Worm (Caenorhabditis elegans): ENCODE results near the gene F59B10.5.

DNA sequence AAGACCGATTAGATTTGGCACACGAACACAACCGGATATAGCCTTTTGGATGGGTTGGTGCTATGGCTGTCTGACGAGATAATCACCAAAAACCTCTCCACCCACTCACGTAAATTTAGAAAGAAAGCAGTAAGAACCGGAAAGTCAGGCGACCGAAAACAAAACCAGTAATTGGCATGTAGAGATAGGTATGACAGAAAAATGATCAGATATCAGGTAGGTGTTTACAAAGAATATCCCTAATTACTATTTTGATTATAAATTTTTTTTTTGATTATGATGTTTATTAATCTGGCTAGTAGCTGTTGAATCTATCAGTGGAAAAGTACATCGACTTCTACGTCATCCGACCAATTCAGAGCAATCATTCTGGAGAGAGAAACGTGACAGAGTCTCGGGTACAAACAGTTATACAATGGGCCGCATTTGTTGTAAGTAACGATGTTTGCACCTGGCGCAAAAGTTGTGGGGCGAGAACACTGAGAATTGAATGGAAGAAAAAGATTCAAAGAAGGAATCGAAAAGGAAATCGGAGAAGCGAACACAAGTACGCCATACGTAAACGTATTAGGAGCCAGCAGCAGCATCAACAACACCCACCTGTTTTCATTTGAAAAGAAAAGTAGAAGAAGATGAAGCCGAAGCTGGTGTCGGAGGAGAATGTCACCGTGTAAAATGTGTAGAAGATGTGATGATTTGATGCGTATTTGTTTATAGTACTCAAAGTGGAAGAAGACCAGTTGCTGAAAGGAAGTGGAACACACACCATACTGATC lies 27.6 kb upstream of the F59B10.5 start:
- no peak for TF ChIP-seq med-1 (GFP tag; optimal IDR thresholded peaks at IDR 0.05; ENCODE audit: insufficient read depth)
- no peak for TF ChIP-seq ref-1 (GFP tag; conservative IDR thresholded peaks at IDR 0.05)
- TF ChIP-seq flt-1 (GFP tag; IDR thresholded peaks at IDR 0.05): no peak
- no peak for TF ChIP-seq T22C8.4 (GFP tag; IDR thresholded peaks at IDR 0.05)
- no peak for TF ChIP-seq ztf-29 (GFP tag; IDR thresholded peaks at IDR 0.05)
- no peak for TF ChIP-seq klf-2 (GFP tag; conservative IDR thresholded peaks at IDR 0.05)
- TF ChIP-seq ztf-23 (GFP tag; IDR thresholded peaks at IDR 0.05): no peak
- TF ChIP-seq cog-1 (tag; optimal IDR thresholded peaks at IDR 0.05): no peak
- no peak for TF ChIP-seq tab-1 (GFP tag; IDR thresholded peaks at IDR 0.05)

All from whole organism, midembryonic.